Worm (Caenorhabditis elegans) whole organism, L4 larva: ENCODE data around the gene B0432.11.
"Not testable (repeated sequence)": the region's sequence is repeated elsewhere in the genome, so short reads cannot be mapped to it uniquely, and the experiment has no call there.

Experiments
- D1046.2 ChIP-seq: fragments of 200-800 bp; sonication (Bioruptor generic); IDR thresholded peaks from 2 replicates; pipeline ENCODE4 v1.3.6; 2022; ENCODE audit warnings: missing genetic modification characterization, missing compliant biosample characterization
- R02D3.7 ChIP-seq: fragments of 150-350 bp; sonication (generic microtip); optimal IDR thresholded peaks from 3 replicates; lab custom pipeline; 2014; ENCODE audit warnings: missing biosample characterization, missing genetic modification characterization
- T20F7.1 ChIP-seq: fragments of 200-800 bp; sonication (Bioruptor generic); optimal IDR thresholded peaks from 2 replicates; lab custom pipeline; 2018; ENCODE audit warnings: mild to moderate bottlenecking, missing genetic modification characterization, missing compliant biosample characterization
- Y48G9A.11 ChIP-seq: fragments of 200-800 bp; sonication (Bioruptor generic); IDR thresholded peaks from 2 replicates; pipeline ENCODE4 v1.3.6; 2022; ENCODE audit warnings: missing genetic modification reagents, missing genetic modification characterization, missing compliant biosample characterization
- Y75B8A.6 ChIP-seq: fragments of 200-800 bp; sonication (Bioruptor generic); IDR thresholded peaks from 2 replicates; pipeline ENCODE4 v1.3.6; 2022; ENCODE audit warnings: missing genetic modification reagents, missing genetic modification characterization, missing compliant biosample characterization
- ZK337.2 ChIP-seq: fragments of 200-800 bp; sonication (Bioruptor generic); IDR thresholded peaks from 2 replicates; pipeline ENCODE4 v1.3.6; 2022; ENCODE audit warnings: missing genetic modification reagents, missing genetic modification characterization, missing compliant biosample characterization
- ZK546.5 ChIP-seq, 2 experiments: sonication (generic microtip); optimal IDR thresholded peaks; 2 replicates each; lab custom pipeline; 2017; ENCODE audit warnings: missing biosample characterization in 2 of 2, missing genetic modification characterization in 2 of 2
- aha-1 ChIP-seq: fragments of 150-350 bp; peaks from one replicate; lab custom pipeline; 2014; ENCODE audit warnings: missing biosample characterization, missing genetic modification characterization
- ama-1 ChIP-seq: fragments of 150-350 bp; optimal IDR thresholded peaks from 2 replicates; lab custom pipeline; 2014; ENCODE audit warnings: inconsistent platforms, mixed read lengths
- arid-1 ChIP-seq: fragments of 200-800 bp; sonication (Bioruptor generic); conservative IDR thresholded peaks from 2 replicates; pipeline ENCODE4 v1.3.6; 2022; ENCODE audit warnings: missing genetic modification reagents, missing genetic modification characterization, missing compliant biosample characterization
- ceh-20 ChIP-seq: fragments of 200-800 bp; sonication (Bioruptor generic); IDR thresholded peaks from 2 replicates; pipeline ENCODE4 v1.3.6; 2022; ENCODE audit warnings: missing genetic modification reagents, missing genetic modification characterization, missing compliant biosample characterization
- ceh-28 ChIP-seq: fragments of 150-350 bp; optimal IDR thresholded peaks from 2 replicates; lab custom pipeline; 2014; ENCODE audit warnings: missing biosample characterization, missing genetic modification reagents, missing genetic modification characterization
- daf-12 ChIP-seq: fragments of 150-350 bp; optimal IDR thresholded peaks from 2 replicates; lab custom pipeline; 2014; ENCODE audit warnings: missing biosample characterization, missing genetic modification reagents, missing genetic modification characterization
- daf-16 ChIP-seq, 3 experiments: sonication (generic microtip); optimal IDR thresholded peaks; 2 replicates each; lab custom pipeline; 2016 to 2017; ENCODE audit warnings: missing genetic modification characterization in 3 of 3, missing genetic modification reagents in 3 of 3, mild to moderate bottlenecking in 2 of 3, missing compliant biosample characterization in 2 of 3, missing biosample characterization in 1 of 3, moderate library complexity in 1 of 3
- dmd-9 ChIP-seq: fragments of 200-800 bp; sonication (Bioruptor generic); IDR thresholded peaks from 2 replicates; pipeline ENCODE4 v1.3.6; 2022; ENCODE audit warnings: missing genetic modification reagents, missing genetic modification characterization, missing compliant biosample characterization
- egl-27 ChIP-seq: sonication (generic microtip); optimal IDR thresholded peaks from 3 replicates; lab custom pipeline; 2017; ENCODE audit warnings: missing biosample characterization, missing genetic modification reagents, missing genetic modification characterization
- hlh-11 ChIP-seq: fragments of 200-800 bp; sonication (Bioruptor generic); optimal IDR thresholded peaks from 2 replicates; lab custom pipeline; 2018; ENCODE audit warnings: mild to moderate bottlenecking, missing genetic modification characterization, missing compliant biosample characterization
- hlh-30 ChIP-seq: sonication (generic microtip); optimal IDR thresholded peaks from 2 replicates; lab custom pipeline; 2017; ENCODE audit warnings: antibody characterized with exemption, mild to moderate bottlenecking, missing genetic modification characterization, missing compliant biosample characterization; ENCODE audit not compliant: insufficient read depth
- lin-13 ChIP-seq: fragments of 150-350 bp; optimal IDR thresholded peaks from 2 replicates; lab custom pipeline; 2014; ENCODE audit warnings: missing biosample characterization, missing genetic modification reagents, missing genetic modification characterization
- lin-38 ChIP-seq: fragments of 200-800 bp; sonication (Bioruptor generic); IDR thresholded peaks from 2 replicates; pipeline ENCODE4 v1.3.6; 2022; ENCODE audit warnings: missing genetic modification reagents, missing genetic modification characterization, missing compliant biosample characterization
- lin-39 ChIP-seq: fragments of 150-350 bp; optimal IDR thresholded peaks from 2 replicates; lab custom pipeline; 2014; ENCODE audit warnings: missing biosample characterization, missing genetic modification reagents, missing genetic modification characterization
- mxl-3 ChIP-seq: fragments of 200-800 bp; sonication (Bioruptor generic); optimal IDR thresholded peaks from 2 replicates; lab custom pipeline; 2018; ENCODE audit warnings: mild to moderate bottlenecking, missing genetic modification characterization, missing compliant biosample characterization
- nhr-111 ChIP-seq: fragments of 200-800 bp; sonication (Bioruptor generic); optimal IDR thresholded peaks from 2 replicates; lab custom pipeline; 2018; ENCODE audit warnings: mild to moderate bottlenecking, missing genetic modification characterization, missing compliant biosample characterization
- nhr-28 ChIP-seq: fragments of 150-350 bp; optimal IDR thresholded peaks from 2 replicates; lab custom pipeline; 2014; ENCODE audit warnings: missing biosample characterization, missing genetic modification characterization
- nhr-48 ChIP-seq: sonication (generic microtip); optimal IDR thresholded peaks from 2 replicates; lab custom pipeline; 2016; ENCODE audit warnings: mild to moderate bottlenecking, missing genetic modification characterization, missing compliant biosample characterization
- nhr-6 ChIP-seq: fragments of 150-350 bp; optimal IDR thresholded peaks from 2 replicates; lab custom pipeline; 2014; ENCODE audit warnings: missing biosample characterization, missing genetic modification characterization
- nhr-76 ChIP-seq: fragments of 150-350 bp; optimal IDR thresholded peaks from 2 replicates; lab custom pipeline; 2014; ENCODE audit warnings: missing biosample characterization, missing genetic modification characterization
- php-3 ChIP-seq: fragments of 200-800 bp; sonication (Bioruptor generic); IDR thresholded peaks from 2 replicates; pipeline ENCODE4 v1.3.6; 2022; ENCODE audit warnings: missing genetic modification reagents, missing genetic modification characterization, missing compliant biosample characterization
- pqm-1 ChIP-seq: sonication (generic microtip); optimal IDR thresholded peaks from 2 replicates; lab custom pipeline; 2017; ENCODE audit warnings: missing biosample characterization, missing genetic modification characterization
- saeg-2 ChIP-seq: fragments of 200-800 bp; sonication (Bioruptor generic); IDR thresholded peaks from 2 replicates; pipeline ENCODE4 v1.3.6; 2022; ENCODE audit warnings: missing genetic modification reagents, missing genetic modification characterization, missing compliant biosample characterization
- set-16 ChIP-seq: fragments of 200-800 bp; sonication (Bioruptor generic); IDR thresholded peaks from 2 replicates; pipeline ENCODE4 v1.3.6; 2022; ENCODE audit warnings: missing genetic modification reagents, missing genetic modification characterization, missing compliant biosample characterization
- skn-1 ChIP-seq: fragments of 150-350 bp; optimal IDR thresholded peaks from 2 replicates; lab custom pipeline; 2014; ENCODE audit warnings: missing biosample characterization, missing genetic modification characterization
- snpc-1.2 ChIP-seq: fragments of 200-800 bp; sonication (Bioruptor generic); IDR thresholded peaks from 2 replicates; pipeline ENCODE4 v1.3.6; 2022; ENCODE audit warnings: missing genetic modification reagents, missing genetic modification characterization, missing compliant biosample characterization
- snpc-4 ChIP-seq: fragments of 150-350 bp; optimal IDR thresholded peaks from 2 replicates; lab custom pipeline; 2014; ENCODE audit warnings: missing biosample characterization, missing genetic modification characterization
- vab-7 ChIP-seq: fragments of 200-800 bp; sonication (Bioruptor generic); IDR thresholded peaks from 2 replicates; pipeline ENCODE4 v1.3.6; 2022; ENCODE audit warnings: missing genetic modification reagents, missing genetic modification characterization, missing compliant biosample characterization
- zfp-3 ChIP-seq: fragments of 200-800 bp; sonication (Bioruptor generic); conservative IDR thresholded peaks from 2 replicates; pipeline ENCODE4 v1.3.6; 2022; ENCODE audit warnings: missing genetic modification reagents, missing genetic modification characterization, missing compliant biosample characterization
- zip-2 ChIP-seq: fragments of 150-350 bp; optimal IDR thresholded peaks from 2 replicates; lab custom pipeline; 2014; ENCODE audit warnings: missing biosample characterization, missing genetic modification characterization
- ztf-11 ChIP-seq: fragments of 150-350 bp; optimal IDR thresholded peaks from 2 replicates; lab custom pipeline; 2014; ENCODE audit warnings: missing biosample characterization, missing genetic modification characterization
- ztf-7 ChIP-seq: fragments of 150-350 bp; optimal IDR thresholded peaks from 2 replicates; lab custom pipeline; 2014; ENCODE audit warnings: missing biosample characterization, missing genetic modification characterization

The B0432.11 gene

DNA sequence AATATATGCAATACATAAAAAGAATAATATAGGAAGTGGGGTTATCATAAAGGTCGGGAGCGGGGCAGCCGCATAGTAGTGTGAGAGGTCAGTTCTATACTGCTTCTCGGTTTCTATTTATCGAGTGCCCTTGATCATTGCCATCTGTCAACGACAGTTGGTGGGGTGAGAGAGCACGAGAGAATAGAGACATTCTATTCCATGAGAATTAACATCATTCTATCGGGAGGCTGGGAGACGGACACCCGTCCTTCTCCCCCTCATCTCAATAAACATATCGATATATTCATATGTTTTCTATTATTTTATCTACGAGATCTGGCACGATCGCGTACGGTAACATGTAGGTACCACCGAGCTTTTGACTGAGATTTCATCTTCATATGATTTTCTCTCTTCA lies 17.6 kb upstream of the B0432.11 start, which contains the start of gene mps-2:
TSS of gene mps-2 (minus strand) at position 101 of the 400 bp plus-strand sequence.
- TF ChIP-seq ztf-11 (tag; lab: Kevin White, UChicago); daf-12; hlh-30: not testable (repeated sequence)

DNA sequence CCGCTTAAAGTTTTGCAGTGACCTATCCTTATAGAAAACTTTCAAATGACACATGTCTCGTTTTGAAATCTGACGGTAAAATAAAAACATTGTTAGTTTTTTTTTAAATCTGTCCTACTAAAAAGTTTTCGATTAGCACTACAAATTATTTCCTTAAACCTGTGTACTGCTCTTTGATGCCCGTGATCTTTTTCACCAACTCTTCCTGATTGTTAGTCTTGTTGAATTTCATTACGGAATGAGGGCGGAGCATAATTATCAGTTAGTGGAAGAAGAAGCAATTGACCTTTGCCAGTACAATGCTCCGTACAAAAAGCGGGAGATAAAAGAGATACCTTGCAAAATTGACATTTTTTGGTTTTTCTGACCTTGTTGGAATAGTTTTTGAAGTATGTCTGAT lies 12.6 kb upstream of the B0432.11 start, which contains the start of gene K01A2.4:
TSS of gene K01A2.4 (plus strand) at position 301 of the 400 bp plus-strand sequence.
- TF ChIP-seq nhr-6 (tag; lab: Kevin White, UChicago): no peak
- TF ChIP-seq aha-1 (tag; lab: Kevin White, UChicago): peak; percentile 62

DNA sequence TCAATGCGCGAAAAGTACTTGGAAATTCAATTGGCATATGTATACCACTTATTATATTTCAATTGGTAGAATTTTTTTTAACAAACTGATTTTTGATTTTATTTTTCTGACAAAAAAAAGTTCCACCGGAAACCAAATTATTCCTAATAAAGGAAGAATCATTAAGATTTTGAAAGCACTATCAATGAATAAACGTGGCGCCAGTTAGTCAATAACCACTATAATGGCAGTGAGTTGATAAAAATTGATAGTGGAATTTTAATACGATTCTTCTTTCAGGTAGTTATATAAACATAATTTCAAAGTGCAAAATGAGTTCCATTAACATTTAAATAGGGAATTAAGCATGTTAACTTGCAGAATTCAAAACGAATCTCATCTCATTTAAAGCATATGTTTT lies 11.1 kb upstream of the B0432.11 start, which contains the start of gene col-69:
TSS of gene col-69 (minus strand) at position 101 of the 400 bp plus-strand sequence.
- TF ChIP-seq pqm-1 (tag; lab: Kevin White, UChicago) (peak; percentile 22), T20F7.1 (GFP tag; lab: Kevin White, UChicago) (no peak), R02D3.7 (tag; lab: Kevin White, UChicago) (no peak), nhr-111 (GFP tag; lab: Kevin White, UChicago) (no peak), ZK546.5 (tag; optimal IDR thresholded peaks at IDR 0.05; lab: Kevin White, UChicago) (no peak), set-16 (GFP tag; lab: Robert Waterston, UW) (no peak), ztf-11 (tag; lab: Kevin White, UChicago) (no peak), daf-16 (GFP tag; optimal IDR thresholded peaks at IDR 0.05; lab: Kevin White, UChicago) (no peak), daf-16 (tag; optimal IDR thresholded peaks at IDR 0.05; lab: Kevin White, UChicago) (peak; percentile 13), dmd-9 (GFP tag; lab: Robert Waterston, UW) (no peak), hlh-11 (tag; lab: Kevin White, UChicago) (no peak), zip-2 (tag; lab: Kevin White, UChicago) (no peak), php-3 (GFP tag; lab: Robert Waterston, UW) (no peak), lin-38 (GFP tag; lab: Robert Waterston, UW) (no peak), D1046.2 (no peak), ZK337.2 (GFP tag; lab: Robert Waterston, UW) (no peak), vab-7 (GFP tag; lab: Robert Waterston, UW) (no peak), ztf-7 (tag; lab: Kevin White, UChicago) (no peak), snpc-4 (tag; lab: Kevin White, UChicago) (no peak), Y48G9A.11 (GFP tag; lab: Robert Waterston, UW) (no peak), lin-39 (no peak), ceh-20 (no peak), egl-27 (tag; lab: Kevin White, UChicago) (no peak), lin-13 (GFP tag; lab: Kevin White, UChicago) (no peak), skn-1 (no peak), nhr-28 (peak; percentile 8)

DNA sequence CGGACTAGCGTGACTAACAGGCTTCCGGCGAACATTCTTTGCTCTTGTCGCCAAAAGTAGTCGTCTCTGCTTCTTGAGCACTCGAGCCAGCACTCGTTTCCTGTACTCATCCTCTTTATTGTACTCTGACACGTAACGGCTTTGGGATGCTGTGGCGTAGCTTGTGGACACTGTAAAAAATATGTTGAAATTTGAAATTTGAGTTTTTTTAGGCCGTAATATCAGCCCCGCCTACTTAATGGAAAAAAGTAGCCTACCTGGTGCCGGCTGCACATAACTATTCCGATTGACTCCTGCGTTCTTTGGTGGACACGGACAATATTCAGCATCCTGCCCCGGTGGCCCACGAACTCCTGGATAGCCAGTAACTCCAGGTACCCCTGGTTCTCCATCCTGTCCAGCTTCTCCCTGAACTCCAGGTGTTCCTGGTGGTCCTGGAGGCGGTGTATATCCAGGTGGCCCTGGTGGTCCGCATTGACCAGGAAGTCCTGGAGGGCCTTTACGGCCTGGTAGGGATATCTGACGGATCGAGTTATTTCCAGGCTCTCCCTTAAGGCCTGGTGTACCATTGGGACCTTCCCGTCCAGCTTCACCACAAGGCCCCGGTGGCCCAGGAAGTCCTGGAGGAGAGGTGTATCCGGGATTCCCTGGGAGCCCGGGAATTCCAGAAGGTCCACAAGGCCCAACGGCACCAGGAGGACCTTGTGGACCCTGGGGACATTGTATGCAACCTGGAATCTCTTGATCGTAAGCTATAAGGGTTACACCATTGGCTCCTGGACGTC lies 9.6 kb upstream of the B0432.11 start:
- TF ChIP-seq ztf-11 (tag; lab: Kevin White, UChicago) (no peak), Y75B8A.6 (GFP tag; lab: Robert Waterston, UW) (no peak), php-3 (GFP tag; lab: Robert Waterston, UW) (no peak), mxl-3 (no peak), hlh-30 (no peak), ama-1 (lab: Kevin White, UChicago) (no peak), lin-38 (GFP tag; lab: Robert Waterston, UW) (no peak), nhr-48 (tag; lab: Kevin White, UChicago) (no peak), snpc-1.2 (GFP tag; lab: Robert Waterston, UW) (no peak), zfp-3 (GFP tag; lab: Robert Waterston, UW) (no peak), aha-1 (tag; lab: Kevin White, UChicago) (peak; percentile 92), saeg-2 (GFP tag; lab: Robert Waterston, UW) (no peak), nhr-76 (no peak), arid-1 (GFP tag; lab: Robert Waterston, UW) (no peak), set-16 (GFP tag; lab: Robert Waterston, UW) (peak; percentile 83), ceh-28 (no peak)
- TF ChIP-seq, all 104 proteins: peak for 2
